Fruit fly (Drosophila melanogaster) ovary, adult (tissue): ENCODE data around the gene CG34342.

Experiments used
- CG17801 ChIP-seq: fragments of 200-800 bp; optimal IDR thresholded peaks from 2 replicates; lab custom pipeline; 2019; ENCODE audit warnings: missing biosample characterization, mild to moderate bottlenecking, missing genetic modification characterization, moderate library complexity; ENCODE audit not compliant: partially characterized antibody

The CG34342 gene

dm6 chr3L:5510760-5511159, at the start of gene CG34342:
Gene CG34342 (minus strand): TSS chr3L:5510860.
- TF ChIP-seq CG17801 (GFP tag; lab: Kevin White, UChicago): no peak

dm6 chr3L:5556195-5556594, 45.5 kb upstream of the CG34342 start:
- no peak for TF ChIP-seq CG17801 (GFP tag; lab: Kevin White, UChicago)

dm6 chr3L:5554377-5554776, 43.7 kb upstream of the CG34342 start:
- TF ChIP-seq CG17801 (GFP tag; lab: Kevin White, UChicago): no peak

- TF ChIP-seq CG17801 (GFP tag; lab: Kevin White, UChicago): no peak
These were observed 43.1 kb upstream of the CG34342 start for dm6 chr3L:5553717-5554116.

- TF ChIP-seq CG17801 (GFP tag; lab: Kevin White, UChicago): no peak
These were observed 40.4 kb upstream of the CG34342 start, which contains the start of gene frm for dm6 chr3L:5551087-5551486. Gene frm (minus strand): TSS chr3L:5551159.

- TF ChIP-seq CG17801 (GFP tag; lab: Kevin White, UChicago): no peak
These were observed 37.9 kb upstream of the CG34342 start for dm6 chr3L:5548524-5549084.

dm6 chr3L:5542772-5543371, 32.2 kb upstream of the CG34342 start:
- no peak for TF ChIP-seq CG17801 (GFP tag; lab: Kevin White, UChicago)

dm6 chr3L:5540637-5541241, 30.1 kb upstream of the CG34342 start:
- TF ChIP-seq CG17801 (GFP tag; lab: Kevin White, UChicago): no peak

dm6 chr3L:5535659-5536058, 25.0 kb upstream of the CG34342 start, which contains the start of gene CG13285:
Gene CG13285 (minus strand): TSS chr3L:5535759.
- TF ChIP-seq CG17801 (GFP tag; lab: Kevin White, UChicago): no peak

- TF ChIP-seq CG17801 (GFP tag; lab: Kevin White, UChicago): no peak
These were observed 23.6 kb upstream of the CG34342 start for dm6 chr3L:5534253-5534652.

dm6 chr3L:5529241-5529640, 18.6 kb upstream of the CG34342 start, which contains the start of gene Lkr:
Gene Lkr (minus strand): TSS chr3L:5529341.
- no peak for TF ChIP-seq CG17801 (GFP tag; lab: Kevin White, UChicago)

- TF ChIP-seq CG17801 (GFP tag; lab: Kevin White, UChicago): no peak
These were observed 12.3 kb upstream of the CG34342 start for dm6 chr3L:5522904-5523428.

- TF ChIP-seq CG17801 (GFP tag; lab: Kevin White, UChicago): peak; percentile 82
These were observed 1.3 kb upstream of the CG34342 start for dm6 chr3L:5511959-5512358.

- TF ChIP-seq CG17801 (GFP tag; lab: Kevin White, UChicago): no peak
These were observed 11.8 kb downstream of the CG34342 start, which contains the start of gene blanks for dm6 chr3L:5498858-5499257. Gene blanks (minus strand): TSS chr3L:5498958.

dm6 chr3L:5479490-5479889, 31.2 kb downstream of the CG34342 start, which contains the start of gene CG4835:
Gene CG4835 (plus strand): TSS chr3L:5479790.
- TF ChIP-seq CG17801 (GFP tag; lab: Kevin White, UChicago): no peak
